Fruit fly (Drosophila melanogaster): ENCODE data around the gene lok.

The lok gene

dm6 chr2L:20091094-20091679 is 30.0 kb downstream of the lok start, which contains the start of the genes CG10747 and Pyroxd1 (continued):
- TF ChIP-seq CG9139 (GFP tag; optimal IDR thresholded peaks at IDR 0.05) (peak; percentile 96), salr (GFP tag; optimal IDR thresholded peaks at IDR 0.05) (peak; percentile 95 to 99), fd85E (GFP tag; optimal IDR thresholded peaks at IDR 0.05) (peak; percentile 94), CG8632 (GFP tag; optimal IDR thresholded peaks at IDR 0.05) (peak; percentile 98), Eip93F (GFP tag; optimal IDR thresholded peaks at IDR 0.05) (peak; percentile 98), CG15336 (GFP tag; IDR thresholded peaks at IDR 0.05) (peak; percentile 99), Blimp-1 (GFP tag; optimal IDR thresholded peaks at IDR 0.05) (peak; percentile 96), CG8319 (GFP tag; optimal IDR thresholded peaks at IDR 0.05) (peak; percentile 98), Hr38 (GFP tag; optimal IDR thresholded peaks at IDR 0.05) (peak; percentile 88), dsx (GFP tag; optimal IDR thresholded peaks at IDR 0.05; ENCODE audit: poor library complexity, severe bottlenecking) (peak; percentile 97), acj6 (GFP tag; optimal IDR thresholded peaks at IDR 0.05) (peak; percentile 99), CG11902 (GFP tag; optimal IDR thresholded peaks at IDR 0.05) (peak; percentile 98), CG3919 (GFP tag; optimal IDR thresholded peaks at IDR 0.05) (peak; percentile 99), CG16779 (tag; optimal IDR thresholded peaks at IDR 0.05) (peak; percentile 98), Ets21C (GFP tag; optimal IDR thresholded peaks at IDR 0.05) (peak; percentile 98), OdsH (GFP tag; optimal IDR thresholded peaks at IDR 0.05) (peak; percentile 99), achi (GFP tag; optimal IDR thresholded peaks at IDR 0.05) (peak; percentile 98), net (GFP tag; optimal IDR thresholded peaks at IDR 0.05) (peak; percentile 99), CG1621 (tag; optimal IDR thresholded peaks at IDR 0.05) (peak; percentile 97), Ets96B (tag; optimal IDR thresholded peaks at IDR 0.05) (peak; percentile 98), lz (GFP tag; optimal IDR thresholded peaks at IDR 0.05) (peak; percentile 99)

- TF ChIP-seq pdm3 (GFP tag; optimal IDR thresholded peaks at IDR 0.05) (peak; percentile 1), net (GFP tag; optimal IDR thresholded peaks at IDR 0.05) (no peak), dsx (GFP tag; optimal IDR thresholded peaks at IDR 0.05; ENCODE audit: poor library complexity, severe bottlenecking) (peak; percentile 12), esn (GFP tag; optimal IDR thresholded peaks at IDR 0.05) (peak; percentile 65), topi (GFP tag; optimal IDR thresholded peaks at IDR 0.05) (peak; percentile 41), lz (GFP tag; optimal IDR thresholded peaks at IDR 0.05) (peak; percentile 55), Sox15 (GFP tag; optimal IDR thresholded peaks at IDR 0.05) (no peak), fkh (GFP tag; optimal IDR thresholded peaks at IDR 0.05) (peak; percentile 66), Sox14 (GFP tag; optimal IDR thresholded peaks at IDR 0.05) (peak; percentile 47), Blimp-1 (GFP tag; optimal IDR thresholded peaks at IDR 0.05) (no peak), CG31627 (GFP tag; optimal IDR thresholded peaks at IDR 0.05) (peak; percentile 39), CG6792 (GFP tag; optimal IDR thresholded peaks at IDR 0.05) (peak; percentile 19), Smox (GFP tag; optimal IDR thresholded peaks at IDR 0.05) (peak; percentile 28), Ets21C (GFP tag; optimal IDR thresholded peaks at IDR 0.05) (peak; percentile 24), ss (GFP tag; optimal IDR thresholded peaks at IDR 0.05) (peak in 1 of 2 experiments; percentile 42), salr (GFP tag; optimal IDR thresholded peaks at IDR 0.05) (no peak), spab (GFP tag; optimal IDR thresholded peaks at IDR 0.05) (no peak), CG11902 (GFP tag; optimal IDR thresholded peaks at IDR 0.05) (no peak), Hr4 (GFP tag; optimal IDR thresholded peaks at IDR 0.05) (peak; percentile 36), CG15336 (GFP tag; IDR thresholded peaks at IDR 0.05) (no peak), CG8119 (GFP tag; IDR thresholded peaks at IDR 0.05) (no peak), achi (GFP tag; optimal IDR thresholded peaks at IDR 0.05) (peak; percentile 30), Eip78C (GFP tag) (peak; percentile 84), OdsH (GFP tag; optimal IDR thresholded peaks at IDR 0.05) (peak; percentile 45), Hr39 (GFP tag; optimal IDR thresholded peaks at IDR 0.05) (peak; percentile 39), cyc (GFP tag; optimal IDR thresholded peaks at IDR 0.05) (peak; percentile 34), Ets96B (tag; optimal IDR thresholded peaks at IDR 0.05) (peak; percentile 10), CG3032 (tag; optimal IDR thresholded peaks at IDR 0.05) (peak; percentile 33), acj6 (GFP tag; optimal IDR thresholded peaks at IDR 0.05) (peak; percentile 1), CG3919 (GFP tag; optimal IDR thresholded peaks at IDR 0.05) (no peak), CG10631 (GFP tag; optimal IDR thresholded peaks at IDR 0.05) (peak; percentile 18), Met (GFP tag; optimal IDR thresholded peaks at IDR 0.05) (peak; percentile 34)
Observed at dm6 chr2L:20093794-20094193, 32.6 kb downstream of the lok start, which contains the start of the genes Taf13 and nesd. Gene Taf13, minus strand, starts transcription at chr2L:20093849. Gene nesd, plus strand, starts transcription at chr2L:20093972.

Data from whole organism, prepupa.